Worm (Caenorhabditis elegans) whole organism, mixed stage, embryonic: Measurements from ENCODE around the gene Y39A1A.2.

Source experiments
- M03D4.4 ChIP-seq: sonication (generic microtip); optimal IDR thresholded peaks from 2 replicates; lab custom pipeline; 2017; ENCODE audit warnings: mild to moderate bottlenecking, missing genetic modification characterization, missing compliant biosample characterization
- bed-3 ChIP-seq: fragments of 200-800 bp; sonication (Bioruptor generic); optimal IDR thresholded peaks from 3 replicates; lab custom pipeline; 2018; ENCODE audit warnings: mild to moderate bottlenecking, missing genetic modification characterization, moderate library complexity, missing compliant biosample characterization
- ceh-39 ChIP-seq: fragments of 150-350 bp; optimal IDR thresholded peaks from 2 replicates; lab custom pipeline; 2014; ENCODE audit warnings: missing biosample characterization, missing genetic modification characterization
- ceh-43 ChIP-seq: fragments of 200-800 bp; sonication (Bioruptor generic); optimal IDR thresholded peaks from 2 replicates; lab custom pipeline; 2018; ENCODE audit warnings: mild to moderate bottlenecking, missing genetic modification characterization, moderate library complexity, missing compliant biosample characterization
- ceh-83 ChIP-seq: fragments of 200-800 bp; sonication (Bioruptor generic); optimal IDR thresholded peaks from 2 replicates; lab custom pipeline; 2018; ENCODE audit warnings: mild to moderate bottlenecking, missing genetic modification characterization, missing compliant biosample characterization
- ces-1 ChIP-seq: fragments of 150-350 bp; optimal IDR thresholded peaks from 2 replicates; lab custom pipeline; 2014; ENCODE audit warnings: missing biosample characterization, missing genetic modification reagents, missing genetic modification characterization
- cnd-1 ChIP-seq: fragments of 200-800 bp; sonication (Bioruptor generic); optimal IDR thresholded peaks from 2 replicates; lab custom pipeline; 2018; ENCODE audit warnings: mild to moderate bottlenecking, missing genetic modification characterization, missing compliant biosample characterization
- drap-1 ChIP-seq: fragments of 200-800 bp; sonication (Bioruptor generic); optimal IDR thresholded peaks from 3 replicates; lab custom pipeline; 2018; ENCODE audit warnings: mild to moderate bottlenecking, missing genetic modification characterization, missing compliant biosample characterization
- elt-1 ChIP-seq: sonication (generic microtip); optimal IDR thresholded peaks from 2 replicates; lab custom pipeline; 2017; ENCODE audit warnings: missing genetic modification characterization, mild to moderate bottlenecking, missing compliant biosample characterization, antibody characterized with exemption, moderate library complexity, borderline replicate concordance; ENCODE audit not compliant: insufficient read depth
- flh-1 ChIP-seq: fragments of 200-800 bp; sonication (Bioruptor generic); optimal IDR thresholded peaks from 2 replicates; lab custom pipeline; 2018; ENCODE audit warnings: mild to moderate bottlenecking, missing genetic modification characterization, moderate library complexity, missing compliant biosample characterization
- ham-2 ChIP-seq: fragments of 200-800 bp; sonication (Bioruptor generic); optimal IDR thresholded peaks from 2 replicates; lab custom pipeline; 2018; ENCODE audit warnings: mild to moderate bottlenecking, missing genetic modification characterization, missing compliant biosample characterization
- hlh-1 ChIP-seq: fragments of 150-350 bp; optimal IDR thresholded peaks from 2 replicates; lab custom pipeline; 2014; ENCODE audit warnings: missing biosample characterization, missing genetic modification reagents, missing genetic modification characterization
- lin-13 ChIP-seq: fragments of 150-350 bp; optimal IDR thresholded peaks from 2 replicates; lab custom pipeline; 2014; ENCODE audit warnings: missing biosample characterization, missing genetic modification characterization
- lin-32 ChIP-seq: fragments of 200-800 bp; sonication (Bioruptor generic); optimal IDR thresholded peaks from 2 replicates; lab custom pipeline; 2018; ENCODE audit warnings: mild to moderate bottlenecking, missing genetic modification characterization, missing compliant biosample characterization
- lsy-2 ChIP-seq: fragments of 150-350 bp; optimal IDR thresholded peaks from 2 replicates; lab custom pipeline; 2014; ENCODE audit warnings: missing biosample characterization, missing genetic modification characterization
- mep-1 ChIP-seq: fragments of 150-350 bp; optimal IDR thresholded peaks from 2 replicates; lab custom pipeline; 2017; ENCODE audit warnings: missing biosample characterization, missing genetic modification reagents, missing genetic modification characterization, inconsistent platforms
- mls-2 ChIP-seq: sonication (generic microtip); optimal IDR thresholded peaks from 2 replicates; lab custom pipeline; 2016; ENCODE audit warnings: mild to moderate bottlenecking, missing genetic modification characterization, moderate library complexity, missing compliant biosample characterization
- nhr-12 ChIP-seq: fragments of 150-350 bp; optimal IDR thresholded peaks from 2 replicates; lab custom pipeline; 2014; ENCODE audit warnings: missing biosample characterization, missing genetic modification characterization
- nhr-2 ChIP-seq: fragments of 150-350 bp; optimal IDR thresholded peaks from 2 replicates; lab custom pipeline; 2014; ENCODE audit warnings: missing biosample characterization, missing genetic modification characterization
- nhr-237 ChIP-seq: fragments of 150-350 bp; optimal IDR thresholded peaks from 2 replicates; lab custom pipeline; 2014; ENCODE audit warnings: missing biosample characterization, missing genetic modification characterization
- nhr-28 ChIP-seq: fragments of 150-350 bp; optimal IDR thresholded peaks from 2 replicates; lab custom pipeline; 2014; ENCODE audit warnings: missing biosample characterization, missing genetic modification characterization
- nhr-76 ChIP-seq: sonication (generic microtip); optimal IDR thresholded peaks from 2 replicates; lab custom pipeline; 2017; ENCODE audit warnings: missing biosample characterization, missing genetic modification characterization
- pha-4 ChIP-seq: fragments of 150-350 bp; optimal IDR thresholded peaks from 2 replicates; lab custom pipeline; 2018; ENCODE audit warnings: missing biosample characterization, missing genetic modification reagents, missing genetic modification characterization
- sem-2 ChIP-seq: fragments of 200-800 bp; sonication (Bioruptor generic); optimal IDR thresholded peaks from 2 replicates; lab custom pipeline; 2018; ENCODE audit warnings: mild to moderate bottlenecking, missing genetic modification characterization, missing compliant biosample characterization
- snpc-4 ChIP-seq: fragments of 150-350 bp; optimal IDR thresholded peaks from 2 replicates; lab custom pipeline; 2014; ENCODE audit warnings: missing biosample characterization, missing genetic modification characterization
- tbx-8 ChIP-seq: fragments of 200-800 bp; sonication (Bioruptor generic); optimal IDR thresholded peaks from 2 replicates; lab custom pipeline; 2018; ENCODE audit warnings: mild to moderate bottlenecking, missing genetic modification characterization, moderate library complexity, missing compliant biosample characterization
- unc-120 ChIP-seq: sonication (generic microtip); optimal IDR thresholded peaks from 2 replicates; lab custom pipeline; 2017; ENCODE audit warnings: missing genetic modification characterization, missing compliant biosample characterization; ENCODE audit not compliant: poor library complexity, severe bottlenecking
- unc-62 ChIP-seq: fragments of 150-350 bp; optimal IDR thresholded peaks from 2 replicates; lab custom pipeline; 2014; ENCODE audit warnings: missing biosample characterization, missing genetic modification reagents, missing genetic modification characterization
- zip-8 ChIP-seq: fragments of 150-350 bp; optimal IDR thresholded peaks from 2 replicates; lab custom pipeline; 2014; ENCODE audit warnings: missing biosample characterization, missing genetic modification characterization
- ztf-11 ChIP-seq: fragments of 150-350 bp; optimal IDR thresholded peaks from 2 replicates; lab custom pipeline; 2014; ENCODE audit warnings: missing biosample characterization, missing genetic modification characterization

The Y39A1A.2 gene

ce11 chrIII:10604325-10604724, 959 bp upstream of the Y39A1A.2 start:
- TF ChIP-seq lin-13 (no peak), ces-1 (no peak), snpc-4 (tag; lab: Kevin White, UChicago) (no peak), flh-1 (GFP tag; lab: Kevin White, UChicago) (no peak)
- TF ChIP-seq, all 35 proteins: peak for 0

- no peak for TF ChIP-seq sem-2 (GFP tag; lab: Kevin White, UChicago)
These were observed 2.5 kb downstream of the Y39A1A.2 start for ce11 chrIII:10600894-10601293.

- no peak for TF ChIP-seq ceh-43
- no peak for TF ChIP-seq M03D4.4 (tag; lab: Kevin White, UChicago)
- TF ChIP-seq pha-4 (tag; lab: Kevin White, UChicago) = no peak
- TF ChIP-seq ceh-39 (tag; lab: Kevin White, UChicago) = no peak
- TF ChIP-seq ham-2 = no peak
- no peak for TF ChIP-seq mls-2
- TF ChIP-seq nhr-2 (tag; lab: Kevin White, UChicago) = no peak
- TF ChIP-seq drap-1 (GFP tag; lab: Kevin White, UChicago) = no peak
- TF ChIP-seq flh-1 (GFP tag; lab: Kevin White, UChicago) = no peak
- TF ChIP-seq tbx-8 (GFP tag; lab: Kevin White, UChicago) = no peak
- TF ChIP-seq ceh-83 = no peak
- TF ChIP-seq cnd-1 (tag; lab: Kevin White, UChicago) = no peak
- no peak for TF ChIP-seq hlh-1 (tag; lab: Kevin White, UChicago)
These were observed 3.2 kb downstream of the Y39A1A.2 start, which contains the start of gene epg-6 for ce11 chrIII:10600138-10600626. epg-6 (minus strand) TSS chrIII:10600188.

ce11 chrIII:10599699-10600098, 3.7 kb downstream of the Y39A1A.2 start:
- TF ChIP-seq tbx-8 (GFP tag; lab: Kevin White, UChicago) (no peak), M03D4.4 (tag; lab: Kevin White, UChicago) (no peak), bed-3 (GFP tag; lab: Kevin White, UChicago) (no peak), cnd-1 (tag; lab: Kevin White, UChicago) (no peak), mep-1 (peak; percentile 64), nhr-237 (tag; lab: Kevin White, UChicago) (peak; percentile 15), unc-120 (tag; lab: Kevin White, UChicago) (no peak), elt-1 (tag; lab: Kevin White, UChicago) (no peak), ceh-43 (no peak), snpc-4 (tag; lab: Kevin White, UChicago) (no peak), ceh-83 (no peak), lin-32 (GFP tag; lab: Kevin White, UChicago) (no peak), pha-4 (tag; lab: Kevin White, UChicago) (peak; percentile 51), ceh-39 (tag; lab: Kevin White, UChicago) (no peak), lsy-2 (tag; lab: Kevin White, UChicago) (peak; percentile 58), unc-62 (no peak), ham-2 (no peak), ces-1 (peak; percentile 54), zip-8 (tag; lab: Kevin White, UChicago) (no peak), lin-13 (peak; percentile 36)

ce11 chrIII:10596387-10596786, 7.0 kb downstream of the Y39A1A.2 start, which contains the start of gene Y39A1A.3:
Y39A1A.3 (minus strand) TSS chrIII:10596487.
- TF ChIP-seq ham-2 (no peak), nhr-12 (tag; lab: Kevin White, UChicago) (no peak), nhr-76 (tag; lab: Kevin White, UChicago) (no peak), drap-1 (GFP tag; lab: Kevin White, UChicago) (no peak), ztf-11 (tag; lab: Kevin White, UChicago) (no peak), ceh-43 (no peak), unc-62 (no peak)

- TF ChIP-seq lin-13 (no peak), ham-2 (no peak), lsy-2 (tag; lab: Kevin White, UChicago) (no peak), nhr-12 (tag; lab: Kevin White, UChicago) (no peak), ceh-43 (no peak), flh-1 (GFP tag; lab: Kevin White, UChicago) (no peak), nhr-28 (tag; lab: Kevin White, UChicago) (no peak), unc-120 (tag; lab: Kevin White, UChicago) (no peak), nhr-2 (tag; lab: Kevin White, UChicago) (no peak), hlh-1 (tag; lab: Kevin White, UChicago) (no peak), elt-1 (tag; lab: Kevin White, UChicago) (no peak), drap-1 (GFP tag; lab: Kevin White, UChicago) (no peak)
These were observed 8.3 kb downstream of the Y39A1A.2 start, which contains the start of gene Y45F3A.9 for ce11 chrIII:10595066-10595465. Y45F3A.9 (minus strand) TSS chrIII:10595166.
